Worm (Caenorhabditis elegans) whole organism, L4 larva: Measurements from ENCODE around the gene K02F3.12.

Experiments
- F37D6.2 ChIP-seq: sonication (generic microtip); optimal IDR thresholded peaks from 2 replicates; lab custom pipeline; 2016; ENCODE audit warnings: mild to moderate bottlenecking, missing genetic modification characterization, missing compliant biosample characterization
- ceh-28 ChIP-seq: fragments of 150-350 bp; optimal IDR thresholded peaks from 2 replicates; lab custom pipeline; 2014; ENCODE audit warnings: missing biosample characterization, missing genetic modification reagents, missing genetic modification characterization
- lin-1 ChIP-seq: fragments of 200-800 bp; sonication (Bioruptor generic); IDR thresholded peaks from 2 replicates; pipeline ENCODE4 v1.3.6; 2022; ENCODE audit warnings: missing genetic modification reagents, missing genetic modification characterization, missing compliant biosample characterization
- lin-13 ChIP-seq: fragments of 150-350 bp; optimal IDR thresholded peaks from 2 replicates; lab custom pipeline; 2014; ENCODE audit warnings: missing biosample characterization, missing genetic modification reagents, missing genetic modification characterization
- lin-39 ChIP-seq: fragments of 150-350 bp; optimal IDR thresholded peaks from 2 replicates; lab custom pipeline; 2014; ENCODE audit warnings: missing biosample characterization, missing genetic modification reagents, missing genetic modification characterization
- nhr-76 ChIP-seq: fragments of 150-350 bp; optimal IDR thresholded peaks from 2 replicates; lab custom pipeline; 2014; ENCODE audit warnings: missing biosample characterization, missing genetic modification characterization
- snpc-1.2 ChIP-seq: fragments of 200-800 bp; sonication (Bioruptor generic); IDR thresholded peaks from 2 replicates; pipeline ENCODE4 v1.3.6; 2022; ENCODE audit warnings: missing genetic modification reagents, missing genetic modification characterization, missing compliant biosample characterization
- zag-1 ChIP-seq: fragments of 150-350 bp; optimal IDR thresholded peaks from 2 replicates; lab custom pipeline; 2014; ENCODE audit warnings: missing biosample characterization, missing genetic modification characterization

- TF ChIP-seq nhr-76 (tag; lab: Kevin White, UChicago) (no peak), snpc-1.2 (GFP tag; lab: Robert Waterston, UW) (no peak), lin-1 (no peak), zag-1 (tag; lab: Kevin White, UChicago) (no peak), lin-13 (GFP tag; lab: Kevin White, UChicago) (no peak), F37D6.2 (no peak), lin-39 (tag; lab: Kevin White, UChicago) (no peak), ceh-28 (tag; lab: Kevin White, UChicago) (no peak)
These were observed 53.2 kb downstream of the K02F3.12 start, which contains the start of gene crls-1 for ce11 chrIII:909540-909939.
